Worm (Caenorhabditis elegans): Measurements from ENCODE around the gene ZK470.14.

The ZK470.14 gene

DNA sequence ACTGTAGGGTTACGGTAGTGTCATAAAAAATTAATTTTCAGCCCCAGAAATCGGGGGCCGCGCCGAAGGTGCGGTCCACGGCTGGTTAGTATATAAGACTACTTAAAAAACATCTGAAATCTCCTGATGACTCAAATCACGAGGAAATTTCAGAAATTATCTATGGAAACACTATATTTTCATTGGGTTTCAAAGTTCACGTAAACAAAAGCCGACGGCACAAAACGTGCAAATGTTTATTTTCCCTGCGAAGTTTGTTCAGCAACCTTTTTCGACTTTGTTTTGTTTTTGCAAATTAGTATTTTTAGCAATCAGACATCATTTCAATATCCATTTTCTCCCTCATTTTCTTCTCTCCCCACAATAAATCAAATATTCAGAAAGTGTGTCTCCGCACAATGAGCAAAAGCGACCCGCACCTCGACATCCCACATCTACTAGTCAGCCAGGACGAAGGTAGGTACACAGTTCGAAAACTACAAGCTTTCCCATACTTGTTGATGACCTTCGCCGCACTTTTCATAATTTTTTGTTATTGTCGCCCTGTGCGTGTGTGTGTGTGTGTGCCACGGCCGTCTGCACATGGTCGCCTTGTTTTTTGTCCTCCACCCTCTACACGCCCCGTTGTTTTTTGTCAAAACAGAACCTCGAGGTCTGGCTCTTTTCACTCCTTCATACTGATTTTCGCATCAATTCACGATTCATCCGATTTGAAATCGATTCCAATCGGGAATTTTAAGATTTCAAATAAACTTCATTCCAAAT is 30.5 kb upstream of the ZK470.14 start:
- TF ChIP-seq nfyb-1 (GFP tag; IDR thresholded peaks at IDR 0.05) (peak; percentile 32; the same call in 1 of the 2 replicates), snpc-4 (GFP tag; optimal IDR thresholded peaks at IDR 0.05) (no peak), snpc-4 (tag; optimal IDR thresholded peaks at IDR 0.05) (no peak)

DNA sequence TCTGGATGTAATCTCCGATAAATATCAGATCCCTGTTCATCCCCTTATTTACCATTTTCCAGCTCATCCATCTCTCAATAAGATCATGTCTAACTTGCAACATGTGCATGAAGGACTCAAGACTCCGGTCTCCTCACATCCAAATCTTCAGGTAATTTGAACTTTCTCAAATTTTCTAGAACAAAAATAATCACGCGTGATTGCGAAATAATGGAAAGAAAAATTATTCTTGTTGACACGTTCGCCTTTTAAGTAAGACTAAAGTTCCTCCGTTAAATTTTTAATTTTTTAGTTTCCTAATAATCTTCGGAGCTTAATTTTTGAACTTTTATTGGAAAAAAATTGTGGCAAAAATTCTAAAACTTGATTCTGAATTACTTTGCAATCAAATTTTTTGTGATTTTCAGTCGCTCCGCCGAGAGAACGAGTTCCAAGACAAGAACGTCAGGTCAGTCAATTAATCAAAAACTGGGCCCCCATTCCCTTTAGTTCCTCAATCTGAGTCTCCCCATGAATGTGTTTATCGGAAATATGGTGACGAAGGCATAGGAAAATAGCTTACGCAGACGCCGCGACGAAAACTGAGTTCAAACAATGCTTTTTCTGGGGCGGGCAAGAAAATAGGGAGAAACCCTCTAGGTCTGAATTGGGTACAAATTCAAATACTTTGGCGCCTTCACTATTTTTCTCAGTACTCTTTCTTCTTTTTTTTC is 29.6 kb upstream of the ZK470.14 start:
- TF ChIP-seq rpc-1 (optimal IDR thresholded peaks at IDR 0.05) (no peak), rpc-1 (tag; optimal IDR thresholded peaks at IDR 0.05) (no peak), cebp-1 (GFP tag; IDR thresholded peaks at IDR 0.05) (peak; percentile 88), cebp-1 (tag; optimal IDR thresholded peaks at IDR 0.05) (peak; percentile 96), F10E7.11 (tag; optimal IDR thresholded peaks at IDR 0.05) (no peak), lin-26 (GFP tag; IDR thresholded peaks at IDR 0.05) (peak; percentile 58; the same call in 1 of the 2 replicates), pbrm-1 (GFP tag; IDR thresholded peaks at IDR 0.05) (no peak), nfyb-1 (GFP tag; IDR thresholded peaks at IDR 0.05) (peak; percentile 22; the same call in 1 of the 2 replicates), Y95B8A.8 (GFP tag; IDR thresholded peaks at IDR 0.05) (no peak), akir-1 (GFP tag; optimal IDR thresholded peaks at IDR 0.05) (no peak), lin-54 (GFP tag; optimal IDR thresholded peaks at IDR 0.05) (peak; percentile 13), attf-3 (GFP tag; conservative IDR thresholded peaks at IDR 0.05) (no peak), lin-35 (GFP tag; optimal IDR thresholded peaks at IDR 0.05) (no peak), lin-40 (tag; optimal IDR thresholded peaks at IDR 0.05) (no peak), dox-1 (GFP tag; IDR thresholded peaks at IDR 0.05) (peak; percentile 32; the same call in 1 of the 2 replicates), ceh-27 (GFP tag; optimal IDR thresholded peaks at IDR 0.05) (peak; percentile 3), nhr-179 (tag; optimal IDR thresholded peaks at IDR 0.05) (no peak), D2030.7 (GFP tag; IDR thresholded peaks at IDR 0.05) (no peak), T26A5.8 (tag; optimal IDR thresholded peaks at IDR 0.05) (no peak), C06A6.2 (GFP tag; conservative IDR thresholded peaks at IDR 0.05) (peak; percentile 16; the same call in 1 of the 2 replicates), hsf-1 (GFP tag; IDR thresholded peaks at IDR 0.05) (peak; percentile 43; the same call in 1 of the 2 replicates), K12H6.12 (tag; optimal IDR thresholded peaks at IDR 0.05) (peak; percentile 69), tbp1 (GFP tag; optimal IDR thresholded peaks at IDR 0.05) (peak; percentile 7), nhr-80 (tag; optimal IDR thresholded peaks at IDR 0.05) (peak; percentile 18)

DNA sequence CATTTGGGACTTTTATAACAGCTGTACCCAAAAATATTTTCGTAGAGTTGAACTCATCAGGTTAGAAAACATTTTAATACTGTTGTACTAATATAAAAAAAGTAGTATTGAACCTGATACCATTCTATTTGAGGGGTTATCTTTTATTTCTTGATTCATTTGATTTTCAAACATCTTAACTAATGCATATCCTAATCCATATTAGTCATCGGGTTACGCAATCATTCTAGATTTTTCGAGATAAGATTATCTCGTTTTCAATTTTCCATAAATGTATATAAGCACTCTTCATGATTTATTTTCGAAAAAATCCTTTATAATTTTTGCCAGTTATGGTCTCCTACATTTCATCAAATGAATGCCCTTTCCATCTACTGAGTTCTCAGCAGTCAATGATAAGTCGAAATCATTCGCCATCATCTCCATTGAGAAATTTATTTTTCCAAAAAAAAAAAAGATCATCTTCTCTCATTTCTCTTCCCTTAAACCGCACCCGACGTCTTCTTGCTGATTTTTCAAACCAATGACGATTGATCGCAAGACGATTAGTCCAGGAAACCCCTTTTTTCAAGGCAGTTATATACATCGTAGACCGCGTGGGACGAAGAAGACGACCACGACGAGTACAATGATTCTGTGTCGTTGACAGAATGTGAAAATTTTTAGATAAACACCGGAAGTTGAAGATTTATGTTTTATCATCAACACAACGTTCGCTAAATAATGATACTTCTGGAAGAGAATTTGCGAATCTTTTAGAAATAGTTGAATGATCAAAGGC is 28.6 kb upstream of the ZK470.14 start:
- TF ChIP-seq F57C9.4 (tag; optimal IDR thresholded peaks at IDR 0.05) (no peak), T26A5.8 (tag; optimal IDR thresholded peaks at IDR 0.05) (no peak)

DNA sequence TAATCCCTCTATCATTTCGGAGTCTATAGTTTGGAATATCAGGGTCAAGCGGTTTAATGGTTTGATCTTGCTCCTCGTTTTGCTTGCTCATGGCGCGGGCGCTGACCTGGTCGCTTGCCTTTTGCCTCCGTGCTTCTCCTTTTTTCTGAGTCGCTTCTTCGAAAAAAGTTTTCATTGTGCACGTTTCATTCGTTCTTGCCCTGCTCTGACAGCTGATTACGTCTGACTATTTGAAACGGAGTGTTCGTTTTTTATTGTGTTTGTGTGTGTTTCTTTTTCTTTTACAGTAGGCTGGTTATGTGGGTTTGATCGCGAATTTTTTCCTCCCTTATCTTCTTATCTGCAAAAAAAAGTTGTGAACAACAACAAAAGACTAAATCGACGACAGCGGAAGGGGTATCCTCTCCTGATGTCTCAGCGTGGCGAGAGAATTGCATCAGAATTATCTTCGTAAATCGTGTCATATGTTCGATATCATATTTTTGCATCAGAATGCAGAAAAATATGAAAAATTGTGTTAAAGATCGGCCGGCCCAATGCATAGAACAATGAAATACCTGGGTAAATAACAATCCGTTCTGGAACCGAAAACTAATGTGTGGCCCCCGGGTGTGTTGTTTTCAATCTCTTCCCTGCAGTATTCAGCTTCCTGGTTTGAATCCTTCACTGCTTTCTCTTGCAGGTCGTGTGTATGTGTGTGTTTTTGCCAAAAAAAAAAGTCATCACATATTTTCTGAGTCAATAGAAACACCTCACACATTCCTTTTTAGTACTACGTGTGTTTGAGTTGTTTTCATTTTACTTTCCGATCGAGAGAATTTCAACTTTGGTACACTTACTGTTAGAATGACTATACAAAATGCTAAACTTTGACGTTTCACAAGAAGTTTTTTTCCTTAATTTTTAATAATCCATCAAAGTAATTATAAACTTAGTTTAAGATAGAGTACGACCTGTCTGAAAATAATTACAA is 27.4 kb upstream of the ZK470.14 start, which contains the start of gene ZK470.4:
Gene ZK470.4, minus strand, starts transcription at position 175 of the 973 bp plus-strand sequence.
- TF ChIP-seq ceh-40 (GFP tag; IDR thresholded peaks at IDR 0.05) (0 out of 2 replicates have a peak, but pooled peaks have one; percentile 7), die-1 (tag; optimal IDR thresholded peaks at IDR 0.05) (peak; percentile 18), dpl-1 (GFP tag; optimal IDR thresholded peaks at IDR 0.05) (no peak), ets-4 (GFP tag; optimal IDR thresholded peaks at IDR 0.05) (no peak), lin-40 (tag; optimal IDR thresholded peaks at IDR 0.05) (no peak), ama-1 (optimal IDR thresholded peaks at IDR 0.05) (no peak), ama-1 (GFP tag; optimal IDR thresholded peaks at IDR 0.05) (no peak), zfh-2 (GFP tag; conservative IDR thresholded peaks at IDR 0.05) (peak; percentile 56; the same call in 1 of the 2 replicates), nhr-80 (tag; optimal IDR thresholded peaks at IDR 0.05) (peak; percentile 36), rcor-1 (GFP tag; IDR thresholded peaks at IDR 0.05) (no peak), cebp-1 (GFP tag; IDR thresholded peaks at IDR 0.05) (no peak), cebp-1 (tag; optimal IDR thresholded peaks at IDR 0.05) (peak; percentile 20), egl-44 (GFP tag; IDR thresholded peaks at IDR 0.05) (no peak), nfyb-1 (GFP tag; IDR thresholded peaks at IDR 0.05) (0 out of 2 replicates have a peak, but pooled peaks have one; percentile 44), ztf-6 (GFP tag; IDR thresholded peaks at IDR 0.05) (no peak)

Data from whole organism, young adult.